Worm (Caenorhabditis elegans): ENCODE data around the gene dhhc-1.

The dhhc-1 gene

ce11 chrX:15069242-15069641 is 31.0 kb downstream of the dhhc-1 start, which contains the start of gene mam-6:
Gene mam-6 (minus strand): TSS chrX:15069342.
- no peak for TF ChIP-seq unc-86 (tag; optimal IDR thresholded peaks at IDR 0.05)
- no peak for TF ChIP-seq ceh-22 (tag; optimal IDR thresholded peaks at IDR 0.05)
- TF ChIP-seq T23F11.4 (GFP tag; optimal IDR thresholded peaks at IDR 0.05), result no peak
- TF ChIP-seq ceh-48 (tag; optimal IDR thresholded peaks at IDR 0.05), result no peak
- no peak for TF ChIP-seq nhr-232 (tag; optimal IDR thresholded peaks at IDR 0.05)
- no peak for TF ChIP-seq K02D7.2 (tag; optimal IDR thresholded peaks at IDR 0.05)
- no peak for TF ChIP-seq mec-3 (tag; optimal IDR thresholded peaks at IDR 0.05; ENCODE audit: borderline replicate concordance)
- no peak for TF ChIP-seq tbx-2 (tag; optimal IDR thresholded peaks at IDR 0.05)
- TF ChIP-seq hlh-30 (tag; optimal IDR thresholded peaks at IDR 0.05; ENCODE audit: insufficient read depth), result no peak
- TF ChIP-seq unc-55 (GFP tag; optimal IDR thresholded peaks at IDR 0.05), result no peak
- TF ChIP-seq pat-9 (tag; optimal IDR thresholded peaks at IDR 0.05), result no peak
- no peak for TF ChIP-seq hlh-8 (tag; optimal IDR thresholded peaks at IDR 0.05)
- TF ChIP-seq F13H6.1 (tag; optimal IDR thresholded peaks at IDR 0.05), result no peak
- TF ChIP-seq sdc-2 (tag; optimal IDR thresholded peaks at IDR 0.05), result no peak
- TF ChIP-seq unc-42 (tag; optimal IDR thresholded peaks at IDR 0.05), result no peak
- TF ChIP-seq nhr-11 (tag; optimal IDR thresholded peaks at IDR 0.05), result no peak
- TF ChIP-seq ceh-24 (tag; optimal IDR thresholded peaks at IDR 0.05), result no peak
- TF ChIP-seq ttx-3 (tag; optimal IDR thresholded peaks at IDR 0.05), result no peak
- no peak for TF ChIP-seq dve-1 (tag; optimal IDR thresholded peaks at IDR 0.05)

ce11 chrX:15060303-15060702 is 39.9 kb downstream of the dhhc-1 start, which contains the start of gene fbxa-96:
Gene fbxa-96 (minus strand): TSS chrX:15060403.
- TF ChIP-seq lin-11 (tag; optimal IDR thresholded peaks at IDR 0.05) (no peak), tbx-7 (tag; optimal IDR thresholded peaks at IDR 0.05) (no peak), ztf-16 (tag; optimal IDR thresholded peaks at IDR 0.05) (no peak), unc-55 (GFP tag; optimal IDR thresholded peaks at IDR 0.05) (no peak), dmd-4 (tag; optimal IDR thresholded peaks at IDR 0.05; ENCODE audit: borderline replicate concordance) (no peak), ceh-2 (tag; optimal IDR thresholded peaks at IDR 0.05) (no peak), fkh-10 (GFP tag; optimal IDR thresholded peaks at IDR 0.05) (no peak), madf-2 (tag; optimal IDR thresholded peaks at IDR 0.05) (no peak)

ce11 chrX:15057900-15058299 is 42.3 kb downstream of the dhhc-1 start:
- TF ChIP-seq mec-3 (tag; optimal IDR thresholded peaks at IDR 0.05; ENCODE audit: borderline replicate concordance) (no peak), ztf-16 (tag; optimal IDR thresholded peaks at IDR 0.05) (no peak), hlh-30 (tag; optimal IDR thresholded peaks at IDR 0.05; ENCODE audit: insufficient read depth) (no peak), ceh-45 (GFP tag; IDR thresholded peaks at IDR 0.05) (no peak), unc-42 (tag; optimal IDR thresholded peaks at IDR 0.05) (no peak), ceh-19 (GFP tag; optimal IDR thresholded peaks at IDR 0.05) (no peak), nhr-232 (tag; optimal IDR thresholded peaks at IDR 0.05) (no peak), lim-6 (tag; optimal IDR thresholded peaks at IDR 0.05) (no peak), sox-2 (GFP tag; IDR thresholded peaks at IDR 0.05) (no peak), fkh-6 (tag; optimal IDR thresholded peaks at IDR 0.05) (no peak), hlh-8 (tag; optimal IDR thresholded peaks at IDR 0.05) (no peak)

ce11 chrX:15056737-15057136 is 43.5 kb downstream of the dhhc-1 start, which contains the start of gene H03G16.5:
Gene H03G16.5 (minus strand): TSS chrX:15056837.
- TF ChIP-seq hlh-30 (tag; optimal IDR thresholded peaks at IDR 0.05; ENCODE audit: insufficient read depth) (no peak), pha-2 (tag; optimal IDR thresholded peaks at IDR 0.05) (no peak), ceh-24 (tag; optimal IDR thresholded peaks at IDR 0.05) (no peak), ref-2 (tag; optimal IDR thresholded peaks at IDR 0.05) (no peak), T23F11.4 (GFP tag; optimal IDR thresholded peaks at IDR 0.05) (no peak), odd-2 (tag; optimal IDR thresholded peaks at IDR 0.05) (no peak), sox-4 (tag; optimal IDR thresholded peaks at IDR 0.05) (no peak), sox-2 (GFP tag; IDR thresholded peaks at IDR 0.05) (no peak), fax-1 (tag; optimal IDR thresholded peaks at IDR 0.05) (no peak), rnt-1 (tag; optimal IDR thresholded peaks at IDR 0.05) (no peak), fkh-6 (tag; optimal IDR thresholded peaks at IDR 0.05) (no peak)
